Worm (Caenorhabditis elegans): Measurements from ENCODE around the gene col-38.

DNA sequence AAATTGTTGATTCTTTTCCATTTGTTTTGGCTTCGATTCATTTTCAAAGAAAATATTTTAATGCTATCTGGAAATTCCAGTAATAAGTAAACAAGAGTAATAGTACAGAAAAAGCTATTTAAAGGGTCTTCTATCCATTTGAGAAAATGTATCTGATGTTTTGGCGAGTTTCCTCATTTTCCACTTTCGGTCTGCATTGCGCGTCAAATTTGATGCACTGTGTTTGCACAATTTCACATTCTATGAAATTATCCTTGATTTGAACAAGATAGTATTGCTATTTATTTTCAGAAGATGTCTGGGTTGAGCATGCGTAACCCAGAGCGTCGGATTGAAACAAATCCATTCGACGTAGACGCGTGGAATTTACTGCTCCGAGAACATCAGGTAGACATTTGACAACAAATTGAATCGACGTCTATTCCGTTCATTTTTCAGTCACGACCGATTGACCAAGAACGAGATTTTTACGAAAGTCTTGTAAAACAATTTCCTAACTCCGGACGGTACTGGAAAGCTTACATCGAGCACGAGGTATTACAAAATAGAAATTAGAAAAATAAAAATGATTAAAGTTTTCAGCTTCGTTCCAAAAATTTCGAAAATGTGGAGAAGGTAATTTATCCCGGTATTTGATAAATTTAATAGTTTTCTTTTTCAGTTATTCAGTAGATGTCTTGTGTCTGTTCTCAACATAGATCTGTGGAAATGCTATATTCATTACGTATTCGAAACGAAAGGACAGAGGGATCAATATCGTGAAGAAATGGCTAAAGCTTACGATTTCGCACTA lies 34.9 kb upstream of the col-38 start, which contains the start of gene suf-1:
- TF ChIP-seq nhr-28 (tag; optimal IDR thresholded peaks at IDR 0.05) = no peak
- TF ChIP-seq mab-5 (tag; optimal IDR thresholded peaks at IDR 0.05) = no peak
- peak; percentile 33 for TF ChIP-seq lsy-2 (tag; optimal IDR thresholded peaks at IDR 0.05)
- TF ChIP-seq mep-1 (tag; optimal IDR thresholded peaks at IDR 0.05) = no peak
- no peak for TF ChIP-seq zip-8 (tag; optimal IDR thresholded peaks at IDR 0.05)
- TF ChIP-seq unc-62 (GFP tag; optimal IDR thresholded peaks at IDR 0.05) = no peak
- TF ChIP-seq ces-1 (GFP tag; optimal IDR thresholded peaks at IDR 0.05) = peak; percentile 62
- no peak for TF ChIP-seq ceh-43 (GFP tag; optimal IDR thresholded peaks at IDR 0.05)
- no peak for TF ChIP-seq lin-32 (GFP tag; optimal IDR thresholded peaks at IDR 0.05)
- no peak for TF ChIP-seq ztf-11 (tag; optimal IDR thresholded peaks at IDR 0.05)

Data from whole organism, mixed stage, embryonic.